Worm (Caenorhabditis elegans): ENCODE results near the gene W09H1.4.

Gene W09H1.4

DNA sequence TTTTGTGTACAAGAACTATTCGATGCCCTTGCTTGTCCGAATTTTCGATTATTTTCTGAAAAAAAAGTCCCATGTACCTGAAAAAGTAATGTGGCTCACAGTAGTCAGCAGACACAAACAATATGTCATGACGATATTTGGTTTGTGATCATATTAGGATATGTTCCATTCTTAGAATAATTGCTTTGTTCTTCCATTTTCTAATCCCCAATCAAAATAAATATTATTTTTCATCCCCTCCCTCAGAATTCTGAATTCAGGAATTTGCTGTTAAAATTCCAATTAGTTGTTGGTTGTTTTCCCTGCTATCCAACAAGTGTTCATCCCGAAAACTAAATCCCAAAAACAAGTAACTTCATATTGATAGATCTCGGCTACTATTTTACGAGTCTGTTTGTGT, 36.0 kb downstream of the W09H1.4 start:
- TF ChIP-seq rec-8 (tag; optimal IDR thresholded peaks at IDR 0.05): no peak
- no peak for TF ChIP-seq B0019.2 (GFP tag; conservative IDR thresholded peaks at IDR 0.05)
- TF ChIP-seq F37B4.10 (GFP tag; IDR thresholded peaks at IDR 0.05): no peak
- TF ChIP-seq nfya-1 (tag; optimal IDR thresholded peaks at IDR 0.05; ENCODE audit: borderline replicate concordance, insufficient read depth): no peak
- TF ChIP-seq ceh-40 (GFP tag; IDR thresholded peaks at IDR 0.05): no peak
- TF ChIP-seq ceh-79 (tag; optimal IDR thresholded peaks at IDR 0.05): no peak
- no peak for TF ChIP-seq aptf-2 (GFP tag; conservative IDR thresholded peaks at IDR 0.05)
- no peak for TF ChIP-seq nhr-90 (tag; optimal IDR thresholded peaks at IDR 0.05)
- TF ChIP-seq rcor-1 (GFP tag; IDR thresholded peaks at IDR 0.05): no peak
- no peak for TF ChIP-seq ztf-25 (GFP tag; IDR thresholded peaks at IDR 0.05)
- TF ChIP-seq sdz-38 (tag; optimal IDR thresholded peaks at IDR 0.05): no peak
- no peak for TF ChIP-seq dpff-1 (tag; optimal IDR thresholded peaks at IDR 0.05)

DNA sequence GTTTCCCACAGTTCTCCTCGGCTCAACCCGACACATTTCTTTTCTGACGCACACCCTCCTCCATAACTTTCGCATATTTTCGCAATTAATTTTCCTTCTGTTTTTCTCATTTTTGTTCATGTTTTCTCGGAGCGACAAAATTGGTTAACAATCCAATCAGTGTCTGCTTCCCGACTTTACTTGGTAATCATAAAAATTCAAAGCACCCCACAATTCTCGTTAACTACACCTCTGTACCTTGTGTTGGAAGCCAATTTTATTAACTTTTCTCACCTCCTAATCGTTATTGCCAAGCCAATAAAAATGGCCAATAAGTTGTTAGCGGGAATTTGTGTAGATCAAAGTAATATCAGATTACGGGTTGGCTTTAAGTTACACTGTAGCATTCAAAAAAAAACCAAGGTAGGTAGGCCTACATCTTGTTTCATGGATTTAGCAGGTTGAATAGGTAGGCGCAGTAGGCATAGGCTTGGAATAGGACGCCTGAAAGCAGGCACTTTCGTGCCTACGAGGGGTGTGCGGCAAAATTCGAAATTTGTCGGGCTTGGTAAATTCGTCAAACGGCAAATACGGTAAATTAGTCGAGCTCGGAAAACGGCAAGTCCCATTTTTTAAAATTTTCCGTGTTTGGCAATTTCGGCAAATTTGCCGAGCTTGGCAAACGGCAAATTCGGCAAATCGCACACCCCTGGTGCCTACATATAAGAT, 47.3 kb downstream of the W09H1.4 start:
- TF ChIP-seq akir-1 (GFP tag; optimal IDR thresholded peaks at IDR 0.05): no peak
- TF ChIP-seq egl-18 (GFP tag; IDR thresholded peaks at IDR 0.05): no peak
- 0 out of 2 replicates have a peak, but pooled peaks have one; percentile 32 for TF ChIP-seq madf-3 (GFP tag; IDR thresholded peaks at IDR 0.05)

DNA sequence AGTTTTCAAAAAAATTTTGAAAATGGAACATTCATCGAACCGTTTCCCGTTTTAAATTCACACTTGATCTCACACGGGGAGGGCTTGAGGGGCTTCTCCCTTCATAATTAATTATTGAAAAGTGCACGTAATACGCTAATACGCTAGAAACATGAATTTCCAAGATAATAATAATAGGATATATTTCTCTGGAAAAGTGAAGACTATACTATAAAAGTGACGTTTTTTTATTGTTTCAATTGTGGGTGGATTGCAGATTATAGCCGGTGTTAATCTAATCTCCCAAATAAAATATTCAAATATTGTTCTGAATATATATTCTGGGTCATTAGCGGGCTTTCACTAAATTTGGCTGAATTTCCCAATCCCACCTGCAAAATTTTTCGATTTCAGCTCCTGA, 50.4 kb downstream of the W09H1.4 start:
- TF ChIP-seq lir-1 (GFP tag; conservative IDR thresholded peaks at IDR 0.05): no peak
- TF ChIP-seq attf-6 (GFP tag; IDR thresholded peaks at IDR 0.05): no peak
- TF ChIP-seq mes-4 (tag; optimal IDR thresholded peaks at IDR 0.05): no peak
- TF ChIP-seq unc-130 (GFP tag; optimal IDR thresholded peaks at IDR 0.05): no peak
- TF ChIP-seq T26A5.8 (tag; optimal IDR thresholded peaks at IDR 0.05): no peak
- no peak for TF ChIP-seq F22D6.2 (tag; optimal IDR thresholded peaks at IDR 0.05)
- no peak for TF ChIP-seq cebp-2 (GFP tag; IDR thresholded peaks at IDR 0.05)
- TF ChIP-seq K11D2.4 (GFP tag; IDR thresholded peaks at IDR 0.05): no peak
- no peak for TF ChIP-seq madf-10 (tag; optimal IDR thresholded peaks at IDR 0.05)
- TF ChIP-seq pha-4 (tag; optimal IDR thresholded peaks at IDR 0.05): no peak
- no peak for TF ChIP-seq ceh-58 (GFP tag; IDR thresholded peaks at IDR 0.05)
- no peak for TF ChIP-seq cebp-1 (GFP tag; IDR thresholded peaks at IDR 0.05)
- no peak for TF ChIP-seq cebp-1 (tag; optimal IDR thresholded peaks at IDR 0.05)
- no peak for TF ChIP-seq ztf-28 (GFP tag; IDR thresholded peaks at IDR 0.05)
- no peak for TF ChIP-seq akir-1 (GFP tag; optimal IDR thresholded peaks at IDR 0.05)
- TF ChIP-seq him-1 (tag; optimal IDR thresholded peaks at IDR 0.05): no peak
- TF ChIP-seq Y79H2A.3 (GFP tag; conservative IDR thresholded peaks at IDR 0.05): no peak
- TF ChIP-seq egrh-3 (GFP tag; IDR thresholded peaks at IDR 0.05): no peak
- no peak for TF ChIP-seq ccch-3 (GFP tag; optimal IDR thresholded peaks at IDR 0.05)
- TF ChIP-seq F57A8.1 (GFP tag; optimal IDR thresholded peaks at IDR 0.05): no peak
- TF ChIP-seq nhr-120 (GFP tag; IDR thresholded peaks at IDR 0.05): no peak

DNA sequence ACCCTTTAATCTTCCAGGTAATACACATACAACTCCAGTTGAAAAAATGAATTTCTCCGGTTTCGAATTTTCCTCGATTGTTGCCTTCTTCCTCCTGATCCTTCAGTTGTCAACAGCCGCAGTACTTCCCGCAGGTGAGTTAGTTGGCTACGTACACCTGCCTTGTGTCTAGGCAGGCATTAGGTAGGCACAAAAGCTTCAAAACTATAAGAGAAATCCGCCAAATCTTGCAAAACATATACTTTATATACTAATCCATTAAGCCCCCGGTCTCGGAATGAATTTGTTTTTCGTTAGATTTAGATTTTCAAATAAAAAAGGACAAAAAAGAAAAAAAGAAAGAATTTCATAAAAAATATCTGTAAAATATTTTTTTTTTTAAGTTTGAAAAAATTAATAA, 52.0 kb downstream of the W09H1.4 start, which contains the start of gene flp-16:
flp-16 (plus strand) TSS at position 18 of the 400 bp plus-strand sequence.
- no peak for TF ChIP-seq nhr-90 (tag; optimal IDR thresholded peaks at IDR 0.05)
- no peak for TF ChIP-seq hrde-1 (tag; optimal IDR thresholded peaks at IDR 0.05; ENCODE audit: borderline replicate concordance)
- no peak for TF ChIP-seq aptf-2 (GFP tag; conservative IDR thresholded peaks at IDR 0.05)
- no peak for TF ChIP-seq F57A8.1 (GFP tag; optimal IDR thresholded peaks at IDR 0.05)
- no peak for TF ChIP-seq ZK185.1 (tag; optimal IDR thresholded peaks at IDR 0.05; ENCODE audit: poor library complexity, severe bottlenecking)
- no peak for TF ChIP-seq xnd-1 (tag; optimal IDR thresholded peaks at IDR 0.05)
- no peak for TF ChIP-seq lsl-1 (GFP tag; optimal IDR thresholded peaks at IDR 0.05)
- no peak for TF ChIP-seq attf-6 (GFP tag; IDR thresholded peaks at IDR 0.05)
- TF ChIP-seq F49E8.2 (tag; optimal IDR thresholded peaks at IDR 0.05; ENCODE audit: insufficient read depth): no peak
- TF ChIP-seq Y79H2A.3 (GFP tag; conservative IDR thresholded peaks at IDR 0.05): no peak
- TF ChIP-seq lsy-27 (tag; optimal IDR thresholded peaks at IDR 0.05; ENCODE audit: borderline replicate concordance, insufficient read depth): no peak
- no peak for TF ChIP-seq nhr-80 (tag; optimal IDR thresholded peaks at IDR 0.05)
- no peak for TF ChIP-seq madf-10 (tag; optimal IDR thresholded peaks at IDR 0.05)
- TF ChIP-seq die-1 (tag; optimal IDR thresholded peaks at IDR 0.05): no peak
- TF ChIP-seq ceh-100 (GFP tag; IDR thresholded peaks at IDR 0.05): no peak
- TF ChIP-seq T07F8.4 (tag; optimal IDR thresholded peaks at IDR 0.05): no peak

Data from whole organism, young adult.